Fruit fly (Drosophila melanogaster): ENCODE data around the gene CG33493.

CG33493 gene

DNA sequence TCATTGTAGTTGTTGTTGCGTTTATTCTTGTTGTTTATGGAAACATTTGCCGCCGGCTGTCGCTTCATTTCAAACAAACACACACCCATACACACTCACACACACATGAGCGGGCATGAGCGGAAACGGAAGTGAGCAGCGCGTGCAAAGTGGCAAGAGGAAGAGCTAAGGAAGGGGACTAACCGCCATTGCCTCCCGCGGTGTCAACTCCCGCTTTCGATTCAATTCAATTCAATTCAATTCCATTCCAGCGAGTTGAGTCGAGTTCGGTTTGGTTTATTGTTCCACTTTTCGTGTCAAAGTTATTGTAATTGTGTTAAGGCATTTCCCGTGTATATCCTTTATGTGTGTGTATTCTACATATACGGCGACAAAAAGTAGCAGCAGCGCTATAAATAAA, 41.6 kb upstream of the CG33493 start (continued):
- TF ChIP-seq zfh1 (GFP tag; IDR thresholded peaks at IDR 0.05), result 0 out of 3 replicates have a peak, but pooled peaks have one; percentile 52
- TF ChIP-seq CG12219 (GFP tag; optimal IDR thresholded peaks at IDR 0.05), result peak; percentile 9
- no peak for TF ChIP-seq ham (GFP tag; IDR thresholded peaks at IDR 0.05)
- TF ChIP-seq schlank (tag; optimal IDR thresholded peaks at IDR 0.05), result peak; percentile 0
- no peak for TF ChIP-seq Dfd (GFP tag; optimal IDR thresholded peaks at IDR 0.05)
- TF ChIP-seq Poxn (GFP tag; IDR thresholded peaks at IDR 0.05), result no peak
- no peak for TF ChIP-seq CG17802 (tag; optimal IDR thresholded peaks at IDR 0.05)
- TF ChIP-seq CG1603 (tag; optimal IDR thresholded peaks at IDR 0.05), result peak; percentile 32
- peak; percentile 71 for TF ChIP-seq wek (GFP tag; optimal IDR thresholded peaks at IDR 0.05)
- TF ChIP-seq dpn (GFP tag; optimal IDR thresholded peaks at IDR 0.05), result no peak
- TF ChIP-seq Camta (GFP tag; optimal IDR thresholded peaks at IDR 0.05), result no peak
- peak; percentile 8 for TF ChIP-seq CG18599 (GFP tag; optimal IDR thresholded peaks at IDR 0.05)
- no peak for TF ChIP-seq nom (GFP tag; optimal IDR thresholded peaks at IDR 0.05)
- no peak for TF ChIP-seq chif (GFP tag; optimal IDR thresholded peaks at IDR 0.05)
- TF ChIP-seq Taf1 (GFP tag; IDR thresholded peaks at IDR 0.05), result no peak
- TF ChIP-seq pnt (GFP tag; optimal IDR thresholded peaks at IDR 0.05), result no peak
- no peak for TF ChIP-seq yki (optimal IDR thresholded peaks at IDR 0.05)
- TF ChIP-seq Lhr (GFP tag; optimal IDR thresholded peaks at IDR 0.05), result peak; percentile 21
- TF ChIP-seq CG7745 (tag; optimal IDR thresholded peaks at IDR 0.05), result no peak
- no peak for TF ChIP-seq Stat92E (GFP tag; optimal IDR thresholded peaks at IDR 0.05)
- peak; percentile 56 for TF ChIP-seq mirr (GFP tag; optimal IDR thresholded peaks at IDR 0.05)
- no peak for TF ChIP-seq pb (GFP tag; optimal IDR thresholded peaks at IDR 0.05)
- no peak for TF ChIP-seq CG34422 (GFP tag; IDR thresholded peaks at IDR 0.05)
- no peak for TF ChIP-seq fu2 (GFP tag; optimal IDR thresholded peaks at IDR 0.05)
- no peak for TF ChIP-seq CG18262 (tag; optimal IDR thresholded peaks at IDR 0.05)
- TF ChIP-seq CG6791 (GFP tag; IDR thresholded peaks at IDR 0.05; ENCODE audit: partially characterized antibody), result no peak
- no peak for TF ChIP-seq CoRest (tag; optimal IDR thresholded peaks at IDR 0.05)
- no peak for TF ChIP-seq Bteb2 (GFP tag; optimal IDR thresholded peaks at IDR 0.05)
- no peak for TF ChIP-seq CG13775 (GFP tag; optimal IDR thresholded peaks at IDR 0.05)
- TF ChIP-seq Med (GFP tag), result peak; percentile 68
- TF ChIP-seq H2.0 (GFP tag; IDR thresholded peaks at IDR 0.05), result no peak
- peak; percentile 35 for TF ChIP-seq MTF-1 (GFP tag; optimal IDR thresholded peaks at IDR 0.05; ENCODE audit: borderline replicate concordance)
- peak; percentile 25 for TF ChIP-seq gcm (GFP tag; optimal IDR thresholded peaks at IDR 0.05)
- no peak for TF ChIP-seq CG12391 (tag; optimal IDR thresholded peaks at IDR 0.05)
- no peak for TF ChIP-seq CG18619 (GFP tag; optimal IDR thresholded peaks at IDR 0.05)
- no peak for TF ChIP-seq CG7556 (GFP tag; optimal IDR thresholded peaks at IDR 0.05)
- TF ChIP-seq Neu2 (GFP tag; optimal IDR thresholded peaks at IDR 0.05; ENCODE audit: borderline replicate concordance), result no peak
- TF ChIP-seq D (optimal IDR thresholded peaks at IDR 0.05), result no peak
- TF ChIP-seq D (GFP tag; optimal IDR thresholded peaks at IDR 0.05), result peak; percentile 8
- no peak for TF ChIP-seq CG14710 (tag; optimal IDR thresholded peaks at IDR 0.05)
- no peak for TF ChIP-seq CG4707 (GFP tag; optimal IDR thresholded peaks at IDR 0.05)
- TF ChIP-seq Myb (GFP tag; optimal IDR thresholded peaks at IDR 0.05), result no peak
- TF ChIP-seq ERR (GFP tag; optimal IDR thresholded peaks at IDR 0.05), result no peak
- no peak for TF ChIP-seq CG17829 (tag; optimal IDR thresholded peaks at IDR 0.05)
- no peak for TF ChIP-seq ro (GFP tag; IDR thresholded peaks at IDR 0.05)
- TF ChIP-seq HHEX (GFP tag; optimal IDR thresholded peaks at IDR 0.05), result peak; percentile 49
- TF ChIP-seq Pdp1 (GFP tag; optimal IDR thresholded peaks at IDR 0.05), result no peak
- TF ChIP-seq CG17385 (GFP tag; optimal IDR thresholded peaks at IDR 0.05), result peak; percentile 73
- TF ChIP-seq BtbVII (GFP tag; optimal IDR thresholded peaks at IDR 0.05), result no peak
- TF ChIP-seq CG31224 (GFP tag; IDR thresholded peaks at IDR 0.05), result 0 out of 2 replicates have a peak, but pooled peaks have one; percentile 14
- TF ChIP-seq ap (GFP tag; IDR thresholded peaks at IDR 0.05), result peak; percentile 51; the same call in 1 of the 2 replicates

Data from whole organism, embryonic.